Worm (Caenorhabditis elegans): ENCODE results near the gene hlh-19.

hlh-19 gene

ce11 chrX:593245-593733, 36.2 kb upstream of the hlh-19 start (continued):
- no peak for TF ChIP-seq ceh-22 (tag; optimal IDR thresholded peaks at IDR 0.05)
- peak; percentile 27 for TF ChIP-seq sox-4 (tag; optimal IDR thresholded peaks at IDR 0.05)
- TF ChIP-seq nhr-232 (tag; optimal IDR thresholded peaks at IDR 0.05) = no peak
- TF ChIP-seq unc-42 (tag; optimal IDR thresholded peaks at IDR 0.05) = peak; percentile 76
- peak; percentile 39 for TF ChIP-seq fkh-6 (tag; optimal IDR thresholded peaks at IDR 0.05)
- no peak for TF ChIP-seq odd-2 (tag; optimal IDR thresholded peaks at IDR 0.05)
- no peak for TF ChIP-seq pat-9 (tag; optimal IDR thresholded peaks at IDR 0.05)
- TF ChIP-seq lim-6 (tag; optimal IDR thresholded peaks at IDR 0.05) = no peak
- TF ChIP-seq sox-2 (GFP tag; IDR thresholded peaks at IDR 0.05) = no peak
- no peak for TF ChIP-seq ceh-6 (GFP tag; optimal IDR thresholded peaks at IDR 0.05)
- TF ChIP-seq ceh-45 (GFP tag; IDR thresholded peaks at IDR 0.05) = 0 out of 2 replicates have a peak, but pooled peaks have one; percentile 52
- peak; percentile 36 for TF ChIP-seq eyg-1 (tag; optimal IDR thresholded peaks at IDR 0.05)
- no peak for TF ChIP-seq che-1 (tag; optimal IDR thresholded peaks at IDR 0.05)
- TF ChIP-seq pha-2 (tag; optimal IDR thresholded peaks at IDR 0.05) = peak; percentile 51
- TF ChIP-seq ceh-9 (tag; optimal IDR thresholded peaks at IDR 0.05) = no peak
- TF ChIP-seq ceh-24 (tag; optimal IDR thresholded peaks at IDR 0.05) = no peak

- TF ChIP-seq lin-11 (tag; optimal IDR thresholded peaks at IDR 0.05) (no peak), che-1 (tag; optimal IDR thresholded peaks at IDR 0.05) (no peak), ceh-19 (GFP tag; optimal IDR thresholded peaks at IDR 0.05) (no peak), mec-3 (tag; optimal IDR thresholded peaks at IDR 0.05; ENCODE audit: borderline replicate concordance) (no peak), ahr-1 (tag; optimal IDR thresholded peaks at IDR 0.05) (no peak), F13H6.1 (tag; optimal IDR thresholded peaks at IDR 0.05) (no peak), ama-1 (optimal IDR thresholded peaks at IDR 0.05) (no peak), gmeb-2 (tag; optimal IDR thresholded peaks at IDR 0.05) (no peak), ceh-34 (tag; optimal IDR thresholded peaks at IDR 0.05) (no peak), ceh-2 (tag; optimal IDR thresholded peaks at IDR 0.05) (no peak), pax-1 (tag; optimal IDR thresholded peaks at IDR 0.05) (no peak), sdc-2 (tag; optimal IDR thresholded peaks at IDR 0.05) (no peak), syd-9 (tag; optimal IDR thresholded peaks at IDR 0.05) (no peak), Y22D7AL.16 (tag; optimal IDR thresholded peaks at IDR 0.05) (no peak), madf-2 (tag; optimal IDR thresholded peaks at IDR 0.05) (no peak)
Observed at ce11 chrX:591056-591455, 34.0 kb upstream of the hlh-19 start.

ce11 chrX:587798-588197, 30.7 kb upstream of the hlh-19 start, which contains the start of gene mrp-1:
mrp-1 (minus strand) TSS chrX:587898.
- no peak for TF ChIP-seq hlh-15 (tag; optimal IDR thresholded peaks at IDR 0.05)
- TF ChIP-seq gmeb-2 (tag; optimal IDR thresholded peaks at IDR 0.05) = no peak
- no peak for TF ChIP-seq syd-9 (tag; optimal IDR thresholded peaks at IDR 0.05)
- TF ChIP-seq lin-11 (tag; optimal IDR thresholded peaks at IDR 0.05) = no peak
- no peak for TF ChIP-seq unc-42 (tag; optimal IDR thresholded peaks at IDR 0.05)
- TF ChIP-seq C08G9.2 (tag; optimal IDR thresholded peaks at IDR 0.05) = no peak
- TF ChIP-seq ceh-22 (tag; optimal IDR thresholded peaks at IDR 0.05) = no peak
- no peak for TF ChIP-seq lim-6 (tag; optimal IDR thresholded peaks at IDR 0.05)

- no peak for TF ChIP-seq unc-3 (GFP tag; conservative IDR thresholded peaks at IDR 0.05)
- no peak for TF ChIP-seq unc-3 (tag; optimal IDR thresholded peaks at IDR 0.05)
- no peak for TF ChIP-seq pax-1 (tag; optimal IDR thresholded peaks at IDR 0.05)
- no peak for TF ChIP-seq ceh-2 (tag; optimal IDR thresholded peaks at IDR 0.05)
- TF ChIP-seq elt-4 (tag; optimal IDR thresholded peaks at IDR 0.05) = no peak
- no peak for TF ChIP-seq nfya-1 (tag; optimal IDR thresholded peaks at IDR 0.05)
- TF ChIP-seq hlh-8 (tag; optimal IDR thresholded peaks at IDR 0.05) = no peak
- no peak for TF ChIP-seq T23F11.4 (GFP tag; optimal IDR thresholded peaks at IDR 0.05)
- TF ChIP-seq unc-55 (GFP tag; optimal IDR thresholded peaks at IDR 0.05) = no peak
Observed at ce11 chrX:585598-586217, 28.6 kb upstream of the hlh-19 start.
